Fruit fly (Drosophila melanogaster) whole organism, embryonic: ENCODE measurements around the gene CG4267.

Experiments
- CG1024 ChIP-seq: fragments of 200-800 bp; sonication (Bioruptor generic); IDR thresholded peaks from 2 replicates; pipeline ENCODE4 v1.3.6; 2022; ENCODE audit warnings: missing biosample characterization, missing genetic modification characterization
- CG11085 ChIP-seq: fragments of 200-800 bp; sonication (Bioruptor generic); IDR thresholded peaks from 2 replicates; pipeline ENCODE4 v1.3.6; 2022; ENCODE audit warnings: missing biosample characterization, missing genetic modification characterization
- CG12391 ChIP-seq: fragments of 200-800 bp; sonication (Bioruptor generic); optimal IDR thresholded peaks from 3 replicates; lab custom pipeline; 2018; ENCODE audit warnings: missing biosample characterization, mild to moderate bottlenecking, missing genetic modification characterization, moderate library complexity
- CG13775 ChIP-seq: fragments of 200-800 bp; sonication (Bioruptor generic); optimal IDR thresholded peaks from 3 replicates; lab custom pipeline; 2017; ENCODE audit warnings: missing biosample characterization, mild to moderate bottlenecking, missing genetic modification characterization
- CG1792 ChIP-seq: fragments of 200-800 bp; sonication (Bioruptor generic); optimal IDR thresholded peaks from 2 replicates; lab custom pipeline; 2016; ENCODE audit warnings: missing biosample characterization, missing genetic modification characterization
- CG2678 ChIP-seq: fragments of 200-800 bp; sonication (Bioruptor generic); optimal IDR thresholded peaks from 3 replicates; lab custom pipeline; 2019; ENCODE audit warnings: missing biosample characterization, mild to moderate bottlenecking, missing genetic modification characterization, moderate library complexity
- CG30403 ChIP-seq: fragments of 200-800 bp; sonication (Bioruptor generic); optimal IDR thresholded peaks from 3 replicates; lab custom pipeline; 2016; ENCODE audit warnings: missing biosample characterization, missing genetic modification characterization
- CG3065 ChIP-seq: fragments of 200-800 bp; sonication (Bioruptor generic); optimal IDR thresholded peaks from 2 replicates; lab custom pipeline; 2016; ENCODE audit warnings: missing biosample characterization, missing genetic modification characterization
- CG33557 ChIP-seq: fragments of 200-800 bp; sonication (Bioruptor generic); optimal IDR thresholded peaks from 2 replicates; lab custom pipeline; 2019; ENCODE audit warnings: missing biosample characterization, mild to moderate bottlenecking, missing genetic modification characterization, moderate library complexity
- CG3726 ChIP-seq: fragments of 200-800 bp; sonication (Bioruptor generic); IDR thresholded peaks from 3 replicates; pipeline ENCODE4, ENCODE4 v1.3.6; 2022; ENCODE audit warnings: missing biosample characterization, missing genetic modification characterization
- CG4360 ChIP-seq: fragments of 200-800 bp; sonication (Bioruptor generic); IDR thresholded peaks from 2 replicates; pipeline ENCODE4 v1.3.6; 2022; ENCODE audit warnings: missing biosample characterization, missing genetic modification characterization
- CG4820 ChIP-seq: fragments of 200-800 bp; sonication (Bioruptor generic); optimal IDR thresholded peaks from 3 replicates; lab custom pipeline; 2016; ENCODE audit warnings: missing biosample characterization, missing genetic modification characterization
- CG6854 ChIP-seq: fragments of 200-800 bp; sonication (Bioruptor generic); optimal IDR thresholded peaks from 3 replicates; lab custom pipeline; 2017; ENCODE audit warnings: missing biosample characterization, mild to moderate bottlenecking, missing genetic modification characterization
- CG7786 ChIP-seq: fragments of 200-800 bp; sonication (Bioruptor generic); optimal IDR thresholded peaks from 2 replicates; lab custom pipeline; 2016; ENCODE audit warnings: missing biosample characterization, missing genetic modification characterization
- CG7963 ChIP-seq: fragments of 200-800 bp; sonication (Bioruptor generic); IDR thresholded peaks from 3 replicates; pipeline ENCODE4 v1.3.6; 2022; ENCODE audit warnings: missing biosample characterization, missing genetic modification characterization; ENCODE audit not compliant: partially characterized antibody
- CG8281 ChIP-seq: fragments of 200-800 bp; sonication (Bioruptor generic); optimal IDR thresholded peaks from 2 replicates; lab custom pipeline; 2018; ENCODE audit warnings: missing biosample characterization, mild to moderate bottlenecking, missing genetic modification characterization, moderate library complexity
- CHES-1-like ChIP-seq: fragments of 200-800 bp; sonication (Bioruptor generic); optimal IDR thresholded peaks from 2 replicates; lab custom pipeline; 2016; ENCODE audit warnings: missing biosample characterization, missing genetic modification characterization
- Dad ChIP-seq: fragments of 200-800 bp; sonication (Bioruptor generic); optimal IDR thresholded peaks from 3 replicates; lab custom pipeline; 2016; ENCODE audit warnings: missing biosample characterization, missing genetic modification characterization
- Dp ChIP-seq: fragments of 200-800 bp; sonication (Bioruptor generic); optimal IDR thresholded peaks from 2 replicates; lab custom pipeline; 2018; ENCODE audit warnings: missing biosample characterization, mild to moderate bottlenecking, missing genetic modification characterization, moderate library complexity
- Ets65A ChIP-seq: fragments of 200-800 bp; sonication (Bioruptor generic); peaks from one replicate; lab custom pipeline; 2016; ENCODE audit warnings: missing biosample characterization, missing genetic modification characterization
- HLH4C ChIP-seq: fragments of 200-800 bp; sonication (Bioruptor generic); IDR thresholded peaks from 3 replicates; pipeline ENCODE4 v1.3.6; 2022; ENCODE audit warnings: missing biosample characterization, missing genetic modification characterization; ENCODE audit not compliant: partially characterized antibody
- Hmr ChIP-seq: fragments of 200-800 bp; sonication (Bioruptor generic); optimal IDR thresholded peaks from 3 replicates; lab custom pipeline; 2017; ENCODE audit warnings: mild to moderate bottlenecking, missing biosample characterization, missing genetic modification reagents, missing genetic modification characterization
- Nf-YB ChIP-seq: fragments of 200-800 bp; sonication (Bioruptor generic); optimal IDR thresholded peaks from 3 replicates; lab custom pipeline; 2019; ENCODE audit warnings: missing biosample characterization, mild to moderate bottlenecking, missing genetic modification characterization, moderate library complexity
- NfI ChIP-seq: fragments of 200-800 bp; sonication (Bioruptor generic); optimal IDR thresholded peaks from 3 replicates; lab custom pipeline; 2018; ENCODE audit warnings: missing biosample characterization, mild to moderate bottlenecking, missing genetic modification characterization, moderate library complexity
- Scr ChIP-seq: fragments of 200-800 bp; sonication (Bioruptor generic); IDR thresholded peaks from 2 replicates; pipeline ENCODE4 v1.3.6; 2022; ENCODE audit warnings: missing biosample characterization, missing genetic modification characterization; ENCODE audit not compliant: partially characterized antibody
- Stat92E ChIP-seq, 3 experiments: fragments of >200 bp in 2 of 3; fragments of 200-800 bp in 1 of 3; sonication (Bioruptor generic) in 1 of 3; optimal IDR thresholded peaks; 2 replicates each; lab custom pipeline; 2017 to 2019; ENCODE audit warnings: missing biosample characterization in 3 of 3, missing genetic modification characterization in 3 of 3, mild to moderate bottlenecking in 1 of 3, moderate library complexity in 1 of 3
- Xbp1 ChIP-seq: fragments of 200-800 bp; sonication (Bioruptor generic); optimal IDR thresholded peaks from 3 replicates; lab custom pipeline; 2016; ENCODE audit warnings: missing biosample characterization, mild to moderate bottlenecking, missing genetic modification characterization
- ap ChIP-seq: fragments of 200-800 bp; sonication (Bioruptor generic); IDR thresholded peaks from 2 replicates; pipeline ENCODE4 v1.3.6; 2022; ENCODE audit warnings: missing biosample characterization, missing genetic modification characterization
- bbx ChIP-seq: fragments of 200-800 bp; sonication (Bioruptor generic); IDR thresholded peaks from 2 replicates; pipeline ENCODE4 v1.3.6; 2022; ENCODE audit warnings: missing biosample characterization, missing genetic modification characterization; ENCODE audit not compliant: partially characterized antibody
- btn ChIP-seq: fragments of 200-800 bp; sonication (Bioruptor generic); optimal IDR thresholded peaks from 2 replicates; lab custom pipeline; 2016; ENCODE audit warnings: missing biosample characterization, missing genetic modification characterization
- corto ChIP-seq: fragments of 200-800 bp; sonication (Bioruptor generic); optimal IDR thresholded peaks from 2 replicates; lab custom pipeline; 2016; ENCODE audit warnings: missing biosample characterization, mild to moderate bottlenecking, missing genetic modification characterization, moderate library complexity
- dmrt11E ChIP-seq: fragments of 200-800 bp; sonication (Bioruptor generic); optimal IDR thresholded peaks from 3 replicates; lab custom pipeline; 2018; ENCODE audit warnings: missing biosample characterization, mild to moderate bottlenecking, missing genetic modification characterization, moderate library complexity
- esg ChIP-seq: fragments of 200-800 bp; sonication (Bioruptor generic); conservative IDR thresholded peaks from 2 replicates; pipeline ENCODE4 v1.3.6; 2022; ENCODE audit warnings: missing biosample characterization, missing genetic modification characterization
- fd102C ChIP-seq: fragments of 200-800 bp; sonication (Bioruptor generic); optimal IDR thresholded peaks from 2 replicates; lab custom pipeline; 2018; ENCODE audit warnings: missing biosample characterization, mild to moderate bottlenecking, missing genetic modification characterization, moderate library complexity
- gfzf ChIP-seq: fragments of 200-800 bp; sonication (Bioruptor generic); optimal IDR thresholded peaks from 2 replicates; lab custom pipeline; 2016; ENCODE audit warnings: missing biosample characterization, mild to moderate bottlenecking, missing genetic modification characterization, moderate library complexity
- hbn ChIP-seq: fragments of 200-800 bp; sonication (Bioruptor generic); IDR thresholded peaks from 2 replicates; pipeline ENCODE4 v1.3.6; 2022; ENCODE audit warnings: missing biosample characterization, missing genetic modification characterization; ENCODE audit not compliant: partially characterized antibody
- jigr1 ChIP-seq: fragments of 200-800 bp; sonication (Bioruptor generic); IDR thresholded peaks from 3 replicates; pipeline ENCODE4 v1.3.6; 2022; ENCODE audit warnings: missing biosample characterization, missing genetic modification characterization
- kni ChIP-seq: fragments of 200-800 bp; sonication (Bioruptor generic); optimal IDR thresholded peaks from 3 replicates; lab custom pipeline; 2017; ENCODE audit warnings: mild to moderate bottlenecking, missing biosample characterization, missing genetic modification reagents, missing genetic modification characterization
- mld ChIP-seq: fragments of 200-800 bp; sonication (Bioruptor generic); IDR thresholded peaks from 3 replicates; pipeline ENCODE4 v1.3.6; 2022; ENCODE audit warnings: missing biosample characterization, missing genetic modification characterization; ENCODE audit not compliant: partially characterized antibody
- nerfin-2 ChIP-seq: fragments of 200-800 bp; sonication (Bioruptor generic); IDR thresholded peaks from 2 replicates; pipeline ENCODE4 v1.3.6; 2022; ENCODE audit warnings: missing biosample characterization, missing genetic modification characterization; ENCODE audit not compliant: partially characterized antibody
- phol ChIP-seq: fragments of 200-800 bp; sonication (Bioruptor generic); optimal IDR thresholded peaks from 3 replicates; lab custom pipeline; 2018; ENCODE audit warnings: missing biosample characterization, mild to moderate bottlenecking, missing genetic modification characterization, moderate library complexity
- psq ChIP-seq: fragments of 200-800 bp; sonication (Bioruptor generic); optimal IDR thresholded peaks from 2 replicates; lab custom pipeline; 2017; ENCODE audit warnings: missing biosample characterization, missing genetic modification characterization
- sd ChIP-seq: fragments of 200-800 bp; sonication (Bioruptor generic); optimal IDR thresholded peaks from 3 replicates; lab custom pipeline; 2018; ENCODE audit warnings: missing biosample characterization, mild to moderate bottlenecking, missing genetic modification characterization, moderate library complexity
- so ChIP-seq: fragments of 200-800 bp; sonication (Bioruptor generic); IDR thresholded peaks from 3 replicates; pipeline ENCODE4 v1.3.6; 2022; ENCODE audit warnings: missing biosample characterization, missing genetic modification characterization
- tio ChIP-seq: fragments of 200-800 bp; sonication (Bioruptor generic); optimal IDR thresholded peaks from 2 replicates; lab custom pipeline; 2017; ENCODE audit warnings: missing biosample characterization, missing genetic modification characterization, inconsistent platforms
- trem ChIP-seq: fragments of 200-800 bp; optimal IDR thresholded peaks from 3 replicates; lab custom pipeline; 2019; ENCODE audit warnings: missing biosample characterization, mild to moderate bottlenecking, missing genetic modification characterization, moderate library complexity
- twi ChIP-seq: fragments of 200-800 bp; optimal IDR thresholded peaks from 2 replicates; lab custom pipeline; 2019; ENCODE audit warnings: missing biosample characterization, mild to moderate bottlenecking, missing genetic modification characterization, moderate library complexity
- usp ChIP-seq: fragments of >200 bp; optimal IDR thresholded peaks from 2 replicates; lab custom pipeline; 2017; ENCODE audit warnings: missing biosample characterization, missing genetic modification characterization
- yki ChIP-seq: fragments of >200 bp; optimal IDR thresholded peaks from 3 replicates; lab custom pipeline; 2018
- zf30C ChIP-seq: fragments of 200-800 bp; sonication (Bioruptor generic); optimal IDR thresholded peaks from 3 replicates; lab custom pipeline; 2018; ENCODE audit warnings: missing biosample characterization, mild to moderate bottlenecking, missing genetic modification characterization

The CG4267 gene

DNA sequence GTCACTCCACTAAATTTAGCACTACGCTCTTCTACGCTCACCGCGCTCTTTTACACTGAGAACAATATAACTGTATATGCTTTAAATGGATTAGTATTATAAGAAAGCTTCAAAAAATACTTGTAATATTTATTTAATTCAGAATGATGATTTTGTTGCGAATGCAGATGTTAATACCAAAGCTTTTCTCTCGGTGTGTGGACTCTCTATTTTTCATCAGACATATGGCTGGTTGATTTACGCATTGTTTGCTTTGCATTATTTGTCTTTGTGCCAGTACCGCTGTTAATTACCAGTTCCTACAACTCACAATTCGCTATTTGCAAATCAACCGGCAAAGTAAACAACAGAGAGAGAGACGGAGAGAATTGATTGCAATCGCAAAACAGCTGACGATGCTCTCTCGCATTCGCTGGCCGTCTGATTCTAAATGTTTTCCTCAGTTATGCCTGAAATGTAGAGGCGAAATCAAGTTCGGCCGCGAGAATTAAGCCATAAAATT is 20.5 kb upstream of the CG4267 start (continued):
- peak; percentile 85 for TF ChIP-seq zf30C (GFP tag; lab: Kevin White, UChicago)
- TF ChIP-seq CHES-1-like: peak; percentile 98
- peak; percentile 91 for TF ChIP-seq CG1792
- TF ChIP-seq CG7786 (GFP tag; lab: Kevin White, UChicago): peak; percentile 97
- peak; percentile 98 for TF ChIP-seq so (GFP tag; lab: Robert Waterston, UW)
- TF ChIP-seq twi: peak; percentile 92
- TF ChIP-seq Scr (GFP tag; lab: Robert Waterston, UW): no peak
- TF ChIP-seq Dp (GFP tag; lab: Kevin White, UChicago): peak; percentile 10
- no peak for TF ChIP-seq nerfin-2
- TF ChIP-seq CG13775 (GFP tag; lab: Kevin White, UChicago): peak; percentile 94
- peak; percentile 97 for TF ChIP-seq CG30403 (GFP tag; lab: Kevin White, UChicago)
- TF ChIP-seq ap (GFP tag; lab: Robert Waterston, UW): peak; percentile 97
- peak; percentile 98 for TF ChIP-seq CG2678 (tag; lab: Kevin White, UChicago)
- TF ChIP-seq CG3726 (GFP tag; lab: Robert Waterston, UW): peak; percentile 94
- TF ChIP-seq jigr1 (GFP tag; lab: Robert Waterston, UW): peak; percentile 90
- TF ChIP-seq CG4360 (GFP tag; lab: Robert Waterston, UW): peak; percentile 80
- peak; percentile 95 for TF ChIP-seq CG1024 (GFP tag; lab: Robert Waterston, UW)
- TF ChIP-seq Nf-YB (GFP tag; lab: Kevin White, UChicago): peak; percentile 83
- TF ChIP-seq CG3065 (GFP tag; lab: Kevin White, UChicago): peak; percentile 84
- TF ChIP-seq CG4820: peak; percentile 93
- TF ChIP-seq Hmr (GFP tag; lab: Kevin White, UChicago): peak; percentile 99
- peak; percentile 92 for TF ChIP-seq phol
- TF ChIP-seq fd102C (GFP tag; lab: Kevin White, UChicago): peak; percentile 83
- peak; percentile 98 for TF ChIP-seq CG12391 (tag; lab: Kevin White, UChicago)
- TF ChIP-seq NfI (GFP tag; lab: Kevin White, UChicago): peak; percentile 96
- no peak for TF ChIP-seq gfzf (GFP tag; lab: Kevin White, UChicago)
- peak; percentile 95 for TF ChIP-seq CG11085 (GFP tag; lab: Robert Waterston, UW)
- peak; percentile 95 for TF ChIP-seq corto (GFP tag; lab: Kevin White, UChicago)
- no peak for TF ChIP-seq HLH4C (GFP tag; lab: Robert Waterston, UW)
- peak; percentile 99 for TF ChIP-seq Ets65A (GFP tag; lab: Kevin White, UChicago)
- TF ChIP-seq yki (lab: Kevin White, UChicago): no peak
- TF ChIP-seq tio (GFP tag; lab: Kevin White, UChicago): peak; percentile 97
- TF ChIP-seq btn: peak; percentile 87
- peak; percentile 85 for TF ChIP-seq sd (tag; lab: Kevin White, UChicago)
- TF ChIP-seq CG7963 (GFP tag; lab: Robert Waterston, UW): no peak
- TF ChIP-seq Xbp1 (GFP tag; lab: Kevin White, UChicago): peak; percentile 95
- TF ChIP-seq CG8281 (tag; lab: Kevin White, UChicago): peak; percentile 81
- peak; percentile 92 for TF ChIP-seq Dad (GFP tag; lab: Kevin White, UChicago)
- peak in 1 of 3 experiments; percentile 48 for TF ChIP-seq Stat92E (GFP tag; optimal IDR thresholded peaks at IDR 0.05; lab: Kevin White, UChicago)
- TF ChIP-seq trem (tag; lab: Kevin White, UChicago): peak; percentile 88
- peak; percentile 94 for TF ChIP-seq CG6854 (GFP tag; lab: Kevin White, UChicago)
- TF ChIP-seq psq: peak; percentile 91
- peak; percentile 90 for TF ChIP-seq CG33557 (GFP tag; lab: Kevin White, UChicago)
- TF ChIP-seq hbn (GFP tag; lab: Robert Waterston, UW): no peak
- TF ChIP-seq esg (GFP tag; lab: Robert Waterston, UW): peak; percentile 97
- TF ChIP-seq dmrt11E (tag; lab: Kevin White, UChicago): peak; percentile 89
- peak; percentile 60 for TF ChIP-seq kni (GFP tag; lab: Kevin White, UChicago)
- TF ChIP-seq usp (GFP tag; lab: Kevin White, UChicago): no peak
- no peak for TF ChIP-seq bbx (GFP tag; lab: Robert Waterston, UW)
- TF ChIP-seq mld (GFP tag; lab: Robert Waterston, UW): no peak
